Worm (Caenorhabditis elegans) whole organism, L4/young adult: ENCODE data around the gene Y38E10A.8.
"Not testable (repeated sequence)": the region's sequence is repeated elsewhere in the genome, so short reads cannot be mapped to it uniquely, and the experiment has no call there.

Source experiments
- W03F9.2 ChIP-seq: fragments of 150-350 bp; optimal IDR thresholded peaks from 2 replicates; lab custom pipeline; 2014; ENCODE audit warnings: missing biosample characterization, missing genetic modification characterization
- dao-5 ChIP-seq: sonication (generic microtip); optimal IDR thresholded peaks from 2 replicates; lab custom pipeline; 2016; ENCODE audit warnings: missing genotype, missing genetic modification characterization, moderate library complexity, missing compliant biosample characterization
- him-1 ChIP-seq: sonication (generic microtip); optimal IDR thresholded peaks from 2 replicates; lab custom pipeline; 2016; ENCODE audit warnings: missing genotype, missing genetic modification reagents, missing genetic modification characterization, missing compliant biosample characterization

ce11 chrII:12624433-12624832 is 17.4 kb downstream of the Y38E10A.8 start, which contains the start of gene Y38E10A.14:
- not testable (repeated sequence) for TF ChIP-seq him-1 (tag; lab: Kevin White, UChicago); W03F9.2 (tag; lab: Kevin White, UChicago); dao-5
